Fruit fly (Drosophila melanogaster): Measurements from ENCODE around the gene MICU1.
A peak's percentile ranks its signal among the peaks of the same experiment; 100 is the strongest.

Gene MICU1

dm6 chr2L:7148919-7149318, 33.1 kb upstream of the MICU1 start (continued):
- peak; percentile 67 for TF ChIP-seq CG32772 (GFP tag; IDR thresholded peaks at IDR 0.05)
- TF ChIP-seq jing (GFP tag; optimal IDR thresholded peaks at IDR 0.05) = no peak
- TF ChIP-seq tgo (GFP tag; IDR thresholded peaks at IDR 0.05) = peak; percentile 65; the same call in 2 of the 3 replicates
- TF ChIP-seq CG4328 (GFP tag; optimal IDR thresholded peaks at IDR 0.05) = no peak
- TF ChIP-seq B-H2 (GFP tag; optimal IDR thresholded peaks at IDR 0.05) = no peak
- TF ChIP-seq Deaf1 (tag; optimal IDR thresholded peaks at IDR 0.05) = no peak
- TF ChIP-seq CG15479 (GFP tag; optimal IDR thresholded peaks at IDR 0.05) = no peak
- TF ChIP-seq Six4 (GFP tag; optimal IDR thresholded peaks at IDR 0.05) = no peak
- no peak for TF ChIP-seq CG7987 (GFP tag; optimal IDR thresholded peaks at IDR 0.05)
- TF ChIP-seq Ets97D (GFP tag; optimal IDR thresholded peaks at IDR 0.05) = no peak
- no peak for TF ChIP-seq Dip3 (GFP tag; optimal IDR thresholded peaks at IDR 0.05)
- no peak for TF ChIP-seq slou (GFP tag; optimal IDR thresholded peaks at IDR 0.05)
- TF ChIP-seq CG18764 (GFP tag; optimal IDR thresholded peaks at IDR 0.05) = no peak
- TF ChIP-seq pzg (GFP tag; optimal IDR thresholded peaks at IDR 0.05) = no peak
- TF ChIP-seq lov (optimal IDR thresholded peaks at IDR 0.05) = no peak
- no peak for TF ChIP-seq lov (GFP tag; IDR thresholded peaks at IDR 0.05)
- no peak for TF ChIP-seq tup (GFP tag; optimal IDR thresholded peaks at IDR 0.05)
- TF ChIP-seq emc (GFP tag; optimal IDR thresholded peaks at IDR 0.05) = no peak
- TF ChIP-seq Nf-YA (GFP tag; IDR thresholded peaks at IDR 0.05) = no peak
- TF ChIP-seq C15 (GFP tag; IDR thresholded peaks at IDR 0.05) = no peak
- peak; percentile 48 for TF ChIP-seq Ssrp (tag; optimal IDR thresholded peaks at IDR 0.05)
- TF ChIP-seq vvl (GFP tag; IDR thresholded peaks at IDR 0.05) = peak; percentile 35; the same call in 1 of the 2 replicates
- no peak for TF ChIP-seq fd3F (GFP tag; optimal IDR thresholded peaks at IDR 0.05)
- no peak for TF ChIP-seq CG6272 (GFP tag; IDR thresholded peaks at IDR 0.05)
- TF ChIP-seq Vsx1 (GFP tag; optimal IDR thresholded peaks at IDR 0.05) = no peak
- TF ChIP-seq Usf (GFP tag; optimal IDR thresholded peaks at IDR 0.05) = no peak
- TF ChIP-seq CoRest (tag; optimal IDR thresholded peaks at IDR 0.05) = peak; percentile 26
- TF ChIP-seq gt (GFP tag; IDR thresholded peaks at IDR 0.05) = no peak
- no peak for TF ChIP-seq Oaz (GFP tag; IDR thresholded peaks at IDR 0.05)
- peak; percentile 31 for TF ChIP-seq CG12769 (tag; optimal IDR thresholded peaks at IDR 0.05)
- TF ChIP-seq CG8478 (optimal IDR thresholded peaks at IDR 0.05) = no peak
- TF ChIP-seq CG16813 (GFP tag; IDR thresholded peaks at IDR 0.05; ENCODE audit: partially characterized antibody) = no peak
- no peak for TF ChIP-seq CG9876 (GFP tag; optimal IDR thresholded peaks at IDR 0.05)
- TF ChIP-seq ewg (GFP tag; optimal IDR thresholded peaks at IDR 0.05) = peak; percentile 3
- TF ChIP-seq CG3726 (GFP tag; IDR thresholded peaks at IDR 0.05) = no peak
- no peak for TF ChIP-seq CG11456 (GFP tag; IDR thresholded peaks at IDR 0.05)
- TF ChIP-seq ato (GFP tag; IDR thresholded peaks at IDR 0.05; ENCODE audit: partially characterized antibody) = no peak
- no peak for TF ChIP-seq CG15601 (tag; optimal IDR thresholded peaks at IDR 0.05)
- TF ChIP-seq CG9609 (GFP tag; optimal IDR thresholded peaks at IDR 0.05) = peak; percentile 22
- TF ChIP-seq so (GFP tag; IDR thresholded peaks at IDR 0.05) = 0 out of 3 replicates have a peak, but pooled peaks have one; percentile 32
- TF ChIP-seq zfh2 (GFP tag; optimal IDR thresholded peaks at IDR 0.05) = no peak
- peak; percentile 27 for TF ChIP-seq slp2 (GFP tag; optimal IDR thresholded peaks at IDR 0.05)
- TF ChIP-seq Xbp1 (GFP tag; optimal IDR thresholded peaks at IDR 0.05) = peak; percentile 49
- TF ChIP-seq CG12219 (GFP tag; optimal IDR thresholded peaks at IDR 0.05) = no peak
- peak; percentile 59 for TF ChIP-seq CG15269 (tag; optimal IDR thresholded peaks at IDR 0.05)
- peak; percentile 22 for TF ChIP-seq CG12942 (GFP tag; optimal IDR thresholded peaks at IDR 0.05)
- TF ChIP-seq CG7372 (GFP tag; IDR thresholded peaks at IDR 0.05) = no peak
- no peak for TF ChIP-seq tio (GFP tag; optimal IDR thresholded peaks at IDR 0.05)
- TF ChIP-seq pan (optimal IDR thresholded peaks at IDR 0.05) = no peak
- peak in 1 of 2 experiments; percentile 44 for TF ChIP-seq pan (GFP tag; optimal IDR thresholded peaks at IDR 0.05 in 1 of 2, IDR thresholded peaks at IDR 0.05 in 1 of 2)
- no peak for TF ChIP-seq CG11085 (GFP tag; IDR thresholded peaks at IDR 0.05)
- no peak for TF ChIP-seq mld (GFP tag; IDR thresholded peaks at IDR 0.05; ENCODE audit: partially characterized antibody)
- TF ChIP-seq CG4282 (GFP tag; optimal IDR thresholded peaks at IDR 0.05) = no peak
